Worm (Caenorhabditis elegans) whole organism, L2 larva: ENCODE data around the gene fbxa-19.

Experiments used
- R02D3.7 ChIP-seq: fragments of 150-350 bp; optimal IDR thresholded peaks from 2 replicates; lab custom pipeline; 2014; ENCODE audit warnings: missing biosample characterization, missing genetic modification characterization
- Y55F3AM.14 ChIP-seq: fragments of 200-800 bp; sonication (Bioruptor generic); optimal IDR thresholded peaks from 2 replicates; lab custom pipeline; 2018; ENCODE audit warnings: mild to moderate bottlenecking, missing genetic modification characterization, missing compliant biosample characterization
- ZK546.5 ChIP-seq: sonication (generic microtip); optimal IDR thresholded peaks from 2 replicates; lab custom pipeline; 2017; ENCODE audit warnings: missing biosample characterization, missing genetic modification characterization
- alr-1 ChIP-seq: fragments of 150-350 bp; optimal IDR thresholded peaks from 2 replicates; lab custom pipeline; 2014; ENCODE audit warnings: missing biosample characterization, missing genetic modification characterization
- ama-1 ChIP-seq: fragments of 150-350 bp; optimal IDR thresholded peaks from 2 replicates; lab custom pipeline; 2018; ENCODE audit warnings: inconsistent platforms
- blmp-1 ChIP-seq: sonication (generic microtip); optimal IDR thresholded peaks from 2 replicates; lab custom pipeline; 2017; ENCODE audit warnings: missing genetic modification characterization, mild to moderate bottlenecking, missing compliant biosample characterization, antibody characterized with exemption, moderate library complexity; ENCODE audit not compliant: insufficient read depth
- crh-2 ChIP-seq: sonication (generic microtip); optimal IDR thresholded peaks from 2 replicates; lab custom pipeline; 2017; ENCODE audit warnings: missing biosample characterization, missing genetic modification characterization
- dmd-4 ChIP-seq: sonication (generic microtip); optimal IDR thresholded peaks from 2 replicates; lab custom pipeline; 2017; ENCODE audit warnings: missing biosample characterization, missing genetic modification characterization
- egl-27 ChIP-seq: sonication (generic microtip); optimal IDR thresholded peaks from 3 replicates; lab custom pipeline; 2017; ENCODE audit warnings: missing biosample characterization, missing genetic modification reagents, missing genetic modification characterization
- elt-1 ChIP-seq: fragments of 150-350 bp; optimal IDR thresholded peaks from 2 replicates; lab custom pipeline; 2014; ENCODE audit warnings: missing biosample characterization, missing genetic modification characterization
- elt-3 ChIP-seq: sonication (generic microtip); optimal IDR thresholded peaks from 2 replicates; lab custom pipeline; 2017; ENCODE audit warnings: missing biosample characterization, missing genetic modification characterization
- fos-1 ChIP-seq: fragments of 150-350 bp; optimal IDR thresholded peaks from 2 replicates; lab custom pipeline; 2014; ENCODE audit warnings: missing biosample characterization, missing genetic modification characterization
- gmeb-1 ChIP-seq: fragments of 150-350 bp; optimal IDR thresholded peaks from 2 replicates; lab custom pipeline; 2014; ENCODE audit warnings: missing biosample characterization, missing genetic modification characterization
- lin-11 ChIP-seq: fragments of 150-350 bp; sonication (generic microtip); optimal IDR thresholded peaks from 2 replicates; lab custom pipeline; 2014; ENCODE audit warnings: missing biosample characterization, missing genetic modification characterization, inconsistent platforms, mixed read lengths
- lin-39 ChIP-seq: fragments of 150-350 bp; optimal IDR thresholded peaks from 2 replicates; lab custom pipeline; 2014; ENCODE audit warnings: missing biosample characterization, missing genetic modification reagents, missing genetic modification characterization
- lsy-2 ChIP-seq, 2 experiments: fragments of 150-350 bp in 1 of 2; sonication (generic microtip) in 1 of 2; optimal IDR thresholded peaks; 2 replicates each; lab custom pipeline; 2014 to 2017; ENCODE audit warnings: missing biosample characterization in 2 of 2, missing genetic modification characterization in 2 of 2
- mab-5 ChIP-seq: fragments of 150-350 bp; optimal IDR thresholded peaks from 2 replicates; lab custom pipeline; 2014; ENCODE audit warnings: missing biosample characterization, missing genetic modification characterization
- mdl-1 ChIP-seq, 2 experiments: fragments of 150-350 bp in 1 of 2; sonication (generic microtip) in 1 of 2; optimal IDR thresholded peaks; 2 replicates each; lab custom pipeline; 2017; ENCODE audit warnings: missing biosample characterization in 2 of 2, missing genetic modification characterization in 2 of 2
- nhr-11 ChIP-seq: fragments of 150-350 bp; optimal IDR thresholded peaks from 2 replicates; lab custom pipeline; 2014; ENCODE audit warnings: missing biosample characterization, missing genetic modification characterization
- nhr-129 ChIP-seq: fragments of 150-350 bp; optimal IDR thresholded peaks from 2 replicates; lab custom pipeline; 2014; ENCODE audit warnings: missing biosample characterization, missing genetic modification characterization
- nhr-21 ChIP-seq: fragments of 150-350 bp; optimal IDR thresholded peaks from 2 replicates; lab custom pipeline; 2014; ENCODE audit warnings: missing biosample characterization, missing genetic modification characterization
- nhr-25 ChIP-seq: fragments of 150-350 bp; sonication (generic microtip); optimal IDR thresholded peaks from 3 replicates; lab custom pipeline; 2014; ENCODE audit warnings: missing biosample characterization, missing genetic modification characterization
- nhr-6 ChIP-seq: fragments of 150-350 bp; optimal IDR thresholded peaks from 2 replicates; lab custom pipeline; 2014; ENCODE audit warnings: missing biosample characterization, missing genetic modification characterization
- nhr-77 ChIP-seq: fragments of 150-350 bp; optimal IDR thresholded peaks from 2 replicates; lab custom pipeline; 2014; ENCODE audit warnings: missing biosample characterization, missing genetic modification characterization
- sem-4 ChIP-seq: fragments of 150-350 bp; optimal IDR thresholded peaks from 2 replicates; lab custom pipeline; 2014; ENCODE audit warnings: missing biosample characterization, missing genetic modification reagents, missing genetic modification characterization
- skn-1 ChIP-seq: sonication (generic microtip); optimal IDR thresholded peaks from 2 replicates; lab custom pipeline; 2017; ENCODE audit warnings: missing biosample characterization, missing genetic modification characterization
- sma-9 ChIP-seq, 2 experiments: fragments of 150-350 bp in 1 of 2; sonication (generic microtip) in 1 of 2; optimal IDR thresholded peaks; 2 replicates each; lab custom pipeline; 2014 to 2016; ENCODE audit warnings: missing genetic modification characterization in 2 of 2, mild to moderate bottlenecking in 1 of 2, missing biosample characterization in 1 of 2, missing compliant biosample characterization in 1 of 2, missing genetic modification reagents in 1 of 2, moderate library complexity in 1 of 2
- zag-1 ChIP-seq: fragments of 150-350 bp; optimal IDR thresholded peaks from 2 replicates; lab custom pipeline; 2014; ENCODE audit warnings: missing biosample characterization, missing genetic modification characterization
- ztf-1 ChIP-seq: fragments of 200-800 bp; sonication (Bioruptor generic); conservative IDR thresholded peaks from 2 replicates; pipeline ENCODE4 v1.3.6; 2022; ENCODE audit warnings: missing genetic modification characterization, missing compliant biosample characterization
- ztf-11 ChIP-seq: sonication (generic microtip); optimal IDR thresholded peaks from 2 replicates; lab custom pipeline; 2017; ENCODE audit warnings: missing biosample characterization, missing genetic modification characterization
- ztf-4 ChIP-seq: fragments of 150-350 bp; optimal IDR thresholded peaks from 2 replicates; lab custom pipeline; 2014; ENCODE audit warnings: missing biosample characterization, missing genetic modification characterization

The fbxa-19 gene

DNA sequence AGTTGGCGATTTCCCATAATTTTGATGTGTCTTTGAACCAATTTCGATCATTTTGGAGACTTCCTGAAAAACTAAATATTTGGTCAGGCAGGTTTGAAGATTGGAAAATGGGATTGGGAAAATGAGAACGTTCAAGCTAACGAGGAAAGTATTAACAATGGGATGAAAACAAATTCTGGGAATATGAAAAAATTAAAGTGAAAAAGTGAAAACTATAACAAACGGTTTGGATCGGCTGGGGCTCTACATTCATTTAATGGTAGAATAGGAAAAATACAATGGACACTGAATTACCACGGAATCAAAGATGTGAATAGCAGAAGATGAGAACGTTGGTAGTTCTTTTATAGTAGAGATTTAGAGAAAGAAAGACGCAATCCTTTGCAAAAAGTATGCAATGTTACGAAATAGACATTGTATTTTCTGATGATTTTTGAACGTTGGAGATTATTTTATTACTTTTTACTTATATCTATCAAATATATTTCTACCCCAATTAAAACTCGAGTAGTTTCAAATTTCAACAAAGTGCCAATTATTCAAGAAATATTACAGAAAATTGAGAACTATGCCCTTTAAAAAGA, 26.6 kb upstream of the fbxa-19 start, which contains the start of gene fbxa-50:
TSS of gene fbxa-50 (minus strand) at position 51 of the 584 bp plus-strand sequence.
- peak; percentile 64 for TF ChIP-seq nhr-129
- no peak for TF ChIP-seq skn-1

DNA sequence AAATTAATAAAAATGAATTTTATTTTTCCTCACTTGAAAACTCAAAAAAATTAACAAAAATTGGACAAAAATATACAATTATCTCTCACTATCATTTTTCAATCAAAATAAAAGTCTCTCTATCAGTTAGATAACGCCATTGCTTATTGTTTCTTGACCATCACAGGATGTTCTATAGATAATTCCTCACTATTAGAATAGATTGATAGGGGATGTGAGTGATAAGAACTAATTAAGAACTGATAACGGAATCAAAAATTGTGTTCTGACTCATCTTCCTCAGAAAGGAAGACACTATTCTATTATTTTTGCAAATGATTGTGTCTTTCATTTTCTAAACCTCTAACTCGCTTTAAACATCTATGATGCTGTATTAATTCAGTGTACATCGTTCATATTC, 26.1 kb upstream of the fbxa-19 start:
- TF ChIP-seq elt-3 (no peak), skn-1 (no peak), lsy-2 (tag; optimal IDR thresholded peaks at IDR 0.05; lab: Kevin White, UChicago) (no peak), nhr-21 (tag; lab: Kevin White, UChicago) (no peak), fos-1 (tag; lab: Kevin White, UChicago) (peak; percentile 70), sma-9 (GFP tag; optimal IDR thresholded peaks at IDR 0.05; lab: Kevin White, UChicago) (no peak), sma-9 (tag; optimal IDR thresholded peaks at IDR 0.05; lab: Kevin White, UChicago) (no peak)

DNA sequence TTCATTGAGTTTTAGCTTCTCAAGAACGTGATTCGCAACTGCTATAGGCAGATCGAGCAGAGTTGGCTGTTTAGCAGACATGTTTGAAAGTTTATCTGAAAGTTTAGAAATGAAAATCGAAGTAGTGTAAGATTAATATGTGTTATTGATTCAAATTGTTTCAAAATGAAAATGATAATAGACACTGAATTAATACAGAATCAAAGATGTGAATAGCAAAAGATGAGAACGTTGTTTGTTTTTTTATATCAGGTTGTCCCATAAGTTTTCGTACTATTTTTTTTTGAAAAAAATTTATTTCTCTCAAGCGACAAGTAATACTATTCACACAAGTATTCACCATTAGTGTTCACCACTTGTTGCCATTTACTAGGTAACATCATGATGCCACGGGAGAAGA, 22.1 kb upstream of the fbxa-19 start, which contains the start of gene fbxa-36:
TSS of gene fbxa-36 (minus strand) at position 101 of the 400 bp plus-strand sequence.
- TF ChIP-seq sem-4 (tag; lab: Kevin White, UChicago) = no peak
- TF ChIP-seq mdl-1 (tag; optimal IDR thresholded peaks at IDR 0.05; lab: Kevin White, UChicago) = no peak
- TF ChIP-seq elt-3 = no peak
- no peak for TF ChIP-seq nhr-11
- TF ChIP-seq ztf-1 (GFP tag; lab: Robert Waterston, UW) = no peak
- no peak for TF ChIP-seq skn-1
- TF ChIP-seq crh-2 (tag; lab: Kevin White, UChicago) = no peak
- no peak for TF ChIP-seq lin-39 (tag; lab: Kevin White, UChicago)
- no peak for TF ChIP-seq nhr-77
- TF ChIP-seq ZK546.5 = no peak
- TF ChIP-seq ztf-4 (tag; lab: Kevin White, UChicago) = no peak
- no peak for TF ChIP-seq nhr-6 (tag; lab: Kevin White, UChicago)
- no peak for TF ChIP-seq dmd-4 (tag; lab: Kevin White, UChicago)
- no peak for TF ChIP-seq nhr-25 (tag; lab: Kevin White, UChicago)
- TF ChIP-seq lin-11 (tag; lab: Kevin White, UChicago) = no peak
- no peak for TF ChIP-seq nhr-21 (tag; lab: Kevin White, UChicago)
- TF ChIP-seq nhr-129 = no peak
- no peak for TF ChIP-seq mab-5
- no peak for TF ChIP-seq zag-1
- no peak for TF ChIP-seq elt-1

DNA sequence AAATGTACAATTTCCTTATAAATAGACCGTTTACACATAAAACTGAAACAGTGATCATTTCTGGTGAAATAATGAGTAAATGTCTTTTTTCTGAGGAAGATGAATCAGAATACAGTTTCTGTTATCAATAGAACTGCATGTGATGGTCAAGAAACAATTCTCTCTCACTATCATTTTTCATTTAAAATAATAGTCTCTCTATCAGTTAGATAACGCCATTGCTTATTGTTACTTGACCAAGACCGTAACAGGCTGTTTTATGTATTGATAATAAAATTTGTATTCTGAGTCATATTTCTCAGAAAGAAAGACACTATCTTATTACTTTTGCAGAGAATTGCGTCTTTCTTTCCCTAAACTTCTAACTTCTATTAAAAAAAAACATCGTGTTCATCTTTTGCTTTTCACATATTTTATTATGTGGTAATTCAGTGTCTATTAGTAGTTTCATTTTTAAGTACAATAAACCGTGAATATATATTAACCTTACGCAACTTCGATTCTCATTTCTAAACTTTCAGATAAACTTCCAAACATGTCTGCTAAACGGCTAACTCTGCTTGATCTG, 20.0 kb upstream of the fbxa-19 start, which contains the start of gene fbxa-35:
TSS of gene fbxa-35 (plus strand) at position 518 of the 568 bp plus-strand sequence.
- TF ChIP-seq fos-1 (tag; lab: Kevin White, UChicago) (peak; percentile 87), R02D3.7 (no peak)
- TF ChIP-seq, all 48 proteins: peak for 1

DNA sequence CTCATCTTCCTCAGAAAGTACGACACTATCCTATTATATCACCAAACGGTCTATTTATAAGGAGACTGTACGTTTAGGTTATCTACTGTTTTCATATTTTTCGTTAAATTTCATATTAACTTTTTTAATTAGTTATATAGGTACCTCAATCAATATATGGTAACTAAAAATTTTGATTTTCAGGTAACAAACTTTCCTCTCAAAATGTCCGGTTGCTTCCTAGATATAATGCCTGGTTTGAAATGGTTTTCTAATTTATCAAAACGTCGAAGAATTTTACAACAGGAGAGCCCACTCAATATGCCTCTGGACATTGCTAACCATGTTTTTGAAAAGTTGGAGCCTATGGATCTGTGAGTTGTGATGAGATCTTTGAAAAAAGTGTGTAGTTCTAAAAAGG, 17.6 kb upstream of the fbxa-19 start, which contains the start of gene fbxa-28:
TSS of gene fbxa-28 (plus strand) at position 301 of the 400 bp plus-strand sequence.
- no peak for TF ChIP-seq ama-1 (lab: Kevin White, UChicago)
- no peak for TF ChIP-seq ztf-11 (tag; lab: Kevin White, UChicago)
- TF ChIP-seq elt-1 = no peak
- TF ChIP-seq egl-27 (tag; lab: Kevin White, UChicago) = no peak

DNA sequence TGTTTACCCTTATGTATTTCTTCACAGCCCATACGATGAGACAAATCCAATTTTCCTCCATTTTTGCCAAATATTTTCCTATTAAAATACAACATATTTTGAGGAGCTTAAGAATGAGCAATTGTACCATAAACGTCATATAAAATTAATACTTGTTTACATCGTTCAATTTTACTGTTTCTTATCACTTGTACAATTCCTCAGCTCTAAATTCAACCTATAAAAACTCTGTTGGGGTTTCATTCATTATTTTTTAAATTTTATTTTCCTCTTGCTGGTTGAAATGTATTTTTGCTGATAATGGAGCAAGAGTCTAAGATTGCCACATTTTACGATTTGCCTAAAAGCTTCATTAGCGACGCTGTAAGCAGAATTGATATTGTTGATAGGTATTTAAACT, 11.8 kb upstream of the fbxa-19 start, which contains the start of gene fbxa-75:
TSS of gene fbxa-75 (plus strand) at position 301 of the 400 bp plus-strand sequence.
- TF ChIP-seq alr-1 (tag; lab: Kevin White, UChicago) (no peak), gmeb-1 (tag; lab: Kevin White, UChicago) (no peak), nhr-6 (tag; lab: Kevin White, UChicago) (no peak), blmp-1 (no peak), Y55F3AM.14 (GFP tag; lab: Kevin White, UChicago) (no peak)
